Worm (Caenorhabditis elegans): ENCODE data around the gene C37E2.3.

The C37E2.3 gene

DNA sequence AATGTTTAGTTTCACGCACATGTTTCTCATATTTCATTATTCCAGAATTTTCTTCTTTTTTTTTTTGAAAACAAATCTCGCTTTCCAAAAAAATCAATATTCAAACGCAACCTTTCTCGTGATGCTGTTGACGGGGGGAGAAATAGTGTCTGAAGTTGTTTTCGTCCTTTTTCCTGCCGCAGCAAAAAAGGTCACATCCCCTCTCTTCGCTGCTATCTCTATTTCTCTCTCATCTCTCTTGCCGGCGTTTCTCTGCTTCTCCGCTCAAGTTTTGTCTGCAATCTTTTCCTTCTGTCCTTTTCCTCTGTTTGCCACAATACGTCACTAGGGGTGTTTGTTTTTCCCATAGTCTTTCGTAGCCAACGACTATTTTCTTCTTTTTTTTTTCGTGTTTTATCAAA lies 33.5 kb upstream of the C37E2.3 start (continued):
- TF ChIP-seq pax-3 (tag; optimal IDR thresholded peaks at IDR 0.05) (no peak), nhr-71 (tag; optimal IDR thresholded peaks at IDR 0.05) (peak; percentile 90), swsn-7 (tag; optimal IDR thresholded peaks at IDR 0.05) (peak; percentile 75), fkh-8 (tag; optimal IDR thresholded peaks at IDR 0.05) (peak; percentile 84), nhr-85 (tag) (peak; percentile 94), hpl-2 (GFP tag; optimal IDR thresholded peaks at IDR 0.05) (peak; percentile 43), ces-1 (GFP tag; optimal IDR thresholded peaks at IDR 0.05) (no peak), F16B12.6 (tag; optimal IDR thresholded peaks at IDR 0.05) (peak; percentile 13), ama-1 (optimal IDR thresholded peaks at IDR 0.05) (peak; percentile 11), mef-2 (tag; optimal IDR thresholded peaks at IDR 0.05) (peak; percentile 32), fos-1 (tag; optimal IDR thresholded peaks at IDR 0.05) (peak; percentile 80), pag-3 (tag; optimal IDR thresholded peaks at IDR 0.05; ENCODE audit: borderline replicate concordance, insufficient read depth) (peak; percentile 72), nhr-19 (GFP tag; conservative IDR thresholded peaks at IDR 0.05) (peak; percentile 58), ceh-82 (tag; optimal IDR thresholded peaks at IDR 0.05) (peak in 2 of 3 experiments; percentile 42 to 76), nhr-11 (tag; optimal IDR thresholded peaks at IDR 0.05) (peak; percentile 51), isw-1 (GFP tag; IDR thresholded peaks at IDR 0.05) (peak; percentile 7; the same call in 1 of the 2 replicates), lir-3 (tag; optimal IDR thresholded peaks at IDR 0.05; ENCODE audit: poor library complexity) (no peak), ztf-11 (tag; optimal IDR thresholded peaks at IDR 0.05) (no peak)

- TF ChIP-seq sptf-1 (tag; optimal IDR thresholded peaks at IDR 0.05) (no peak), C16A3.4 (tag; optimal IDR thresholded peaks at IDR 0.05) (no peak), hlh-4 (tag; optimal IDR thresholded peaks at IDR 0.05) (no peak), alr-1 (tag; optimal IDR thresholded peaks at IDR 0.05; ENCODE audit: borderline replicate concordance) (no peak), egl-27 (tag; optimal IDR thresholded peaks at IDR 0.05) (no peak), lin-35 (GFP tag; optimal IDR thresholded peaks at IDR 0.05) (no peak), pag-3 (tag; optimal IDR thresholded peaks at IDR 0.05; ENCODE audit: borderline replicate concordance, insufficient read depth) (no peak), lsy-2 (tag; optimal IDR thresholded peaks at IDR 0.05) (no peak), fkh-10 (GFP tag; optimal IDR thresholded peaks at IDR 0.05) (no peak), unc-62 (GFP tag; optimal IDR thresholded peaks at IDR 0.05) (no peak), rnt-1 (tag; optimal IDR thresholded peaks at IDR 0.05) (no peak), xbp-1 (tag; optimal IDR thresholded peaks at IDR 0.05) (no peak), efl-3 (GFP tag; optimal IDR thresholded peaks at IDR 0.05) (no peak), irx-1 (tag; optimal IDR thresholded peaks at IDR 0.05) (no peak), ces-1 (GFP tag; optimal IDR thresholded peaks at IDR 0.05) (no peak), jun-1 (tag; optimal IDR thresholded peaks at IDR 0.05) (no peak), nhr-19 (GFP tag; conservative IDR thresholded peaks at IDR 0.05) (no peak)
Measured at ce11 chrX:14147400-14147799, 32.9 kb upstream of the C37E2.3 start, which contains the start of gene akt-2. Gene akt-2 (plus strand): TSS chrX:14147700.

DNA sequence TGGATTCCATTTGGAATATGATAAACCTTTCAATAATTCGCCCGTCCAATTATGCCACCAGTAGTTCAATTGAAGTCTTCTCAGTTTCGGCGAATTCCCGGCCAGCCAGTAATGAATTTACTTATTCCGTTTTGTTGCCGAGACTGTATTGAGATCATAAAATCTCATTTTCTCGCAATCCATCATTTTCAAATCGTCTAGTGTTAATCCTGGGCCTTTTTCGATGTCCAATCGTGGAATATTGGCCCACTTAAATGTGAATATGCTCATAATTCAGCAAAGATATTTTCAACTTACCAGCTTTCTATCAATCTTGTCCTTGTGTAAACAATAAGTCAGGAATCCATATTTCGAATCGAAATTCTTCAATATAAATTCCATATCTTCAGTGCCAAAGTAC lies 27.6 kb upstream of the C37E2.3 start:
- TF ChIP-seq unc-30 (tag; optimal IDR thresholded peaks at IDR 0.05), result no peak

ce11 chrX:14156913-14157312 lies 23.3 kb upstream of the C37E2.3 start, which contains the start of gene ceh-90:
Gene ceh-90 (minus strand): TSS chrX:14157013.
- no peak for TF ChIP-seq lsy-2 (tag; optimal IDR thresholded peaks at IDR 0.05)
- TF ChIP-seq irx-1 (tag; optimal IDR thresholded peaks at IDR 0.05), result no peak
- TF ChIP-seq grh-1 (GFP tag; IDR thresholded peaks at IDR 0.05), result no peak
- no peak for TF ChIP-seq isw-1 (GFP tag; IDR thresholded peaks at IDR 0.05)
- TF ChIP-seq Y116A8C.19 (tag; optimal IDR thresholded peaks at IDR 0.05; ENCODE audit: borderline replicate concordance), result no peak
- no peak for TF ChIP-seq lir-3 (tag; optimal IDR thresholded peaks at IDR 0.05; ENCODE audit: poor library complexity)
- no peak for TF ChIP-seq lin-14 (GFP tag; optimal IDR thresholded peaks at IDR 0.05)
- no peak for TF ChIP-seq C34B4.2 (tag; optimal IDR thresholded peaks at IDR 0.05)
- TF ChIP-seq ces-1 (GFP tag; optimal IDR thresholded peaks at IDR 0.05), result no peak
- no peak for TF ChIP-seq aha-1 (tag; optimal IDR thresholded peaks at IDR 0.05)
- no peak for TF ChIP-seq tbx-2 (tag; optimal IDR thresholded peaks at IDR 0.05)
- TF ChIP-seq unc-86 (tag; optimal IDR thresholded peaks at IDR 0.05), result no peak
- no peak for TF ChIP-seq fos-1 (tag; optimal IDR thresholded peaks at IDR 0.05)

Data from whole organism, L1 larva.